Worm (Caenorhabditis elegans) whole organism, L4 larva: ENCODE data around the gene rpl-25.1.

ENCODE experiments used
- T26A8.4 ChIP-seq: fragments of 200-800 bp; sonication (Bioruptor generic); IDR thresholded peaks from 2 replicates; pipeline ENCODE4 v1.3.6; 2022; ENCODE audit warnings: missing genetic modification characterization, missing compliant biosample characterization
- ama-1 ChIP-seq: fragments of 150-350 bp; optimal IDR thresholded peaks from 2 replicates; lab custom pipeline; 2014; ENCODE audit warnings: inconsistent platforms, mixed read lengths
- mdl-1 ChIP-seq, 2 experiments: fragments of 150-350 bp in 1 of 2; sonication (generic microtip) in 1 of 2; optimal IDR thresholded peaks; 2 replicates each; lab custom pipeline; 2014 to 2017; ENCODE audit warnings: missing biosample characterization in 2 of 2, missing genetic modification characterization in 2 of 2
- unc-62 ChIP-seq, 3 experiments: fragments of 150-350 bp in 1 of 3; sonication (generic microtip); optimal IDR thresholded peaks in 2 of 3; peaks in 1 of 3; 1 replicate in 1 of 3; 2 replicates in 2 of 3; lab custom pipeline; 2014 to 2017; ENCODE audit warnings: missing biosample characterization in 3 of 3, missing genetic modification characterization in 3 of 3, missing genetic modification reagents in 3 of 3, missing genotype in 1 of 3

DNA sequence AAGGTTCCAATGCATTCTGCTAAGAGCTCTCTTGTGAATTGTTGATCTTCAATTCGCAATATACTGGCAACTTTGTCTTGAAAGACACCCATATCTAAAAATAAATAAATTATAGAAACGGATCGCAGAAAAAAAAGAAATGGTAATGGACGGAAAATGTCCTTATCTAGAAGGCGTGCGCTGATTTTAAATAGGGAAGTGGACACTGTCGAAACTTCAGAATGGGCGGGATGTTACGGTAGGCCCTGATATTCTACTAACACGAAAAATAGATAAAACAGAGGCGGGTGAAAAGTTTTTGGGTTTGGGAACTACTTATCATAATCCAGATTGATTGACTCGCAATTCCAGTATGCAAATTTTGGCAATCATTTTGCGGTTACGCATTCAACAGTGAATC lies 10.1 kb upstream of the rpl-25.1 start, which contains the start of gene aqp-8:
- TF ChIP-seq ama-1 (lab: Kevin White, UChicago): no peak
- TF ChIP-seq mdl-1 (tag; optimal IDR thresholded peaks at IDR 0.05; lab: Kevin White, UChicago): no peak
- TF ChIP-seq T26A8.4 (GFP tag; lab: Robert Waterston, UW): no peak
- no peak for TF ChIP-seq unc-62 (GFP tag; optimal IDR thresholded peaks at IDR 0.05 in 1 of 2; lab: Kevin White, UChicago)
- no peak for TF ChIP-seq unc-62 (tag; optimal IDR thresholded peaks at IDR 0.05; lab: Kevin White, UChicago)
